Fruit fly (Drosophila melanogaster): ENCODE measurements around the gene CG7988.
A peak's percentile ranks its signal among the peaks of the same experiment; 100 is the strongest.

CG7988 gene

DNA sequence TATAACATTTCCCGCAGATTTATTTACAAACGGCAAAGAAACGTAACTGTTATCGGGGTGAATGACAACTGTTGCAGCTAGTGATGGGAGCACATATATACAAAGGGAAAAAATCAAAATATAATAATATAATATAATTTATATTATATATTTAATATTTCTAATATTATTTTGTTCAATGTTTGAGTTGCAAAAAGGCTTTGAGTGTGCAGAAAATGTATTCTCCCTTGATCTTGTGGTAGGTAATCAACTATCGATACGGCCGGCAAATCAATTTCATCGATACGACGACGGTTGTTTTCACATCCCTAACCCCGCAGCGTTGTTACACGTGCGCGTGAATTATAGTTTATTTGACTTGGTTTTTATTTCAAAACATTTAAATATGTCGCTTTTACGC, 3.1 kb downstream of the CG7988 start, which contains the start of the genes mTerf5 and Non3 (continued):
- TF ChIP-seq Dip2 (GFP tag; IDR thresholded peaks at IDR 0.05), result no peak
- TF ChIP-seq CkIIα-i1 (GFP tag; IDR thresholded peaks at IDR 0.05), result no peak
- peak; percentile 44 for TF ChIP-seq CG7271 (tag; optimal IDR thresholded peaks at IDR 0.05)
- peak; percentile 93 for TF ChIP-seq sna (GFP tag; IDR thresholded peaks at IDR 0.05; ENCODE audit: partially characterized antibody)
- peak in 1 of 2 experiments; percentile 26 for TF ChIP-seq insv (GFP tag; optimal IDR thresholded peaks at IDR 0.05)
- TF ChIP-seq caup (GFP tag; optimal IDR thresholded peaks at IDR 0.05; ENCODE audit: severe bottlenecking), result peak; percentile 58
- peak; percentile 81 for TF ChIP-seq BEAF-32 (GFP tag; optimal IDR thresholded peaks at IDR 0.05)
- peak; percentile 42 for TF ChIP-seq Fer3 (tag; optimal IDR thresholded peaks at IDR 0.05)
- peak; percentile 52; the same call in 1 of the 2 replicates for TF ChIP-seq tna (GFP tag; IDR thresholded peaks at IDR 0.05; ENCODE audit: partially characterized antibody)
- peak; percentile 67; the same call in 1 of the 2 replicates for TF ChIP-seq slbo (GFP tag; IDR thresholded peaks at IDR 0.05)
- peak; percentile 21 for TF ChIP-seq CG3065 (GFP tag; optimal IDR thresholded peaks at IDR 0.05)
- TF ChIP-seq Dfd (GFP tag; optimal IDR thresholded peaks at IDR 0.05), result no peak
- TF ChIP-seq Fer2 (tag; optimal IDR thresholded peaks at IDR 0.05), result peak; percentile 15
- peak; percentile 73 for TF ChIP-seq CG9932 (GFP tag; IDR thresholded peaks at IDR 0.05)
- TF ChIP-seq dpn (GFP tag; optimal IDR thresholded peaks at IDR 0.05), result peak; percentile 2 to 73
- TF ChIP-seq vfl (GFP tag; optimal IDR thresholded peaks at IDR 0.05), result peak; percentile 8
- TF ChIP-seq CG17359 (tag; optimal IDR thresholded peaks at IDR 0.05), result peak; percentile 38
- TF ChIP-seq ci (GFP tag; IDR thresholded peaks at IDR 0.05), result peak; percentile 46; the same call in 1 of the 3 replicates
- peak; percentile 38 for TF ChIP-seq CG13123 (GFP tag; optimal IDR thresholded peaks at IDR 0.05)
- peak; percentile 85 for TF ChIP-seq Sry-δ (GFP tag; optimal IDR thresholded peaks at IDR 0.05)
- TF ChIP-seq pb (GFP tag; optimal IDR thresholded peaks at IDR 0.05), result peak; percentile 14
- TF ChIP-seq CG1792 (GFP tag; optimal IDR thresholded peaks at IDR 0.05), result no peak
- TF ChIP-seq br (optimal IDR thresholded peaks at IDR 0.05), result no peak
- peak in 1 of 3 experiments; percentile 61 for TF ChIP-seq lola (GFP tag; optimal IDR thresholded peaks at IDR 0.05)
- peak; percentile 40 for TF ChIP-seq HHEX (GFP tag; optimal IDR thresholded peaks at IDR 0.05)
- TF ChIP-seq fd96Cb (tag; optimal IDR thresholded peaks at IDR 0.05), result peak; percentile 40
- TF ChIP-seq CG17829 (tag; optimal IDR thresholded peaks at IDR 0.05), result peak; percentile 76
- peak; percentile 15 for TF ChIP-seq Lhr (GFP tag; optimal IDR thresholded peaks at IDR 0.05)
- TF ChIP-seq stc (GFP tag; IDR thresholded peaks at IDR 0.05), result no peak
- peak; percentile 27 for TF ChIP-seq Vsx1 (GFP tag; optimal IDR thresholded peaks at IDR 0.05)
- TF ChIP-seq CG11560 (tag; IDR thresholded peaks at IDR 0.05), result no peak
- peak; percentile 59 for TF ChIP-seq Ptx1 (GFP tag; IDR thresholded peaks at IDR 0.05)
- TF ChIP-seq Opbp (GFP tag; IDR thresholded peaks at IDR 0.05; ENCODE audit: partially characterized antibody), result peak; percentile 82
- TF ChIP-seq CG7928 (GFP tag; optimal IDR thresholded peaks at IDR 0.05), result no peak
- no peak for TF ChIP-seq CTCF (GFP tag; optimal IDR thresholded peaks at IDR 0.05)
- TF ChIP-seq CG1603 (tag; optimal IDR thresholded peaks at IDR 0.05), result no peak
- no peak for TF ChIP-seq ap (GFP tag; IDR thresholded peaks at IDR 0.05)
- TF ChIP-seq CG17361 (GFP tag; IDR thresholded peaks at IDR 0.05), result peak; percentile 58; the same call in 2 of the 3 replicates
- peak; percentile 47 for TF ChIP-seq CG13894 (tag; optimal IDR thresholded peaks at IDR 0.05)
- no peak for TF ChIP-seq cad (GFP tag; optimal IDR thresholded peaks at IDR 0.05)
- TF ChIP-seq CG4730 (GFP tag; IDR thresholded peaks at IDR 0.05), result peak; percentile 21; the same call in 1 of the 2 replicates
- no peak for TF ChIP-seq chn (GFP tag; optimal IDR thresholded peaks at IDR 0.05)
- TF ChIP-seq YL-1 (GFP tag; optimal IDR thresholded peaks at IDR 0.05), result peak; percentile 50
- TF ChIP-seq repo (GFP tag; optimal IDR thresholded peaks at IDR 0.05), result peak; percentile 18
- TF ChIP-seq lab (GFP tag; optimal IDR thresholded peaks at IDR 0.05), result peak; percentile 64
- peak; percentile 31 for TF ChIP-seq Dp (GFP tag; optimal IDR thresholded peaks at IDR 0.05)
- TF ChIP-seq lbe (GFP tag; optimal IDR thresholded peaks at IDR 0.05), result peak; percentile 51
- no peak for TF ChIP-seq kni (GFP tag; optimal IDR thresholded peaks at IDR 0.05)
- peak; percentile 32 for TF ChIP-seq CG12299 (tag; optimal IDR thresholded peaks at IDR 0.05)
- TF ChIP-seq Hand (GFP tag; optimal IDR thresholded peaks at IDR 0.05), result no peak
- TF ChIP-seq al (GFP tag; IDR thresholded peaks at IDR 0.05), result 0 out of 2 replicates have a peak, but pooled peaks have one; percentile 22

Measured in whole organism, embryonic.